Fruit fly (Drosophila melanogaster): Measurements from ENCODE around the gene CG10749.

The CG10749 gene

dm6 chr3L:13017803-13018324 lies 45.6 kb downstream of the CG10749 start, which contains the start of the genes mRpL20 and Icmt (continued):
- TF ChIP-seq CG4282 (GFP tag; optimal IDR thresholded peaks at IDR 0.05) = no peak
- TF ChIP-seq CG4360 (GFP tag; IDR thresholded peaks at IDR 0.05) = peak; percentile 79
- TF ChIP-seq crol (GFP tag; IDR thresholded peaks at IDR 0.05) = peak; percentile 50; the same call in 1 of the 2 replicates
- TF ChIP-seq CG33213 (GFP tag; optimal IDR thresholded peaks at IDR 0.05) = peak; percentile 20
- TF ChIP-seq Dfd (GFP tag; optimal IDR thresholded peaks at IDR 0.05) = no peak
- no peak for TF ChIP-seq CG9876 (GFP tag; optimal IDR thresholded peaks at IDR 0.05)
- no peak for TF ChIP-seq sd (tag; optimal IDR thresholded peaks at IDR 0.05)
- TF ChIP-seq cwo (GFP tag; optimal IDR thresholded peaks at IDR 0.05) = peak; percentile 84
- peak; percentile 79 for TF ChIP-seq unc-4 (GFP tag; IDR thresholded peaks at IDR 0.05; ENCODE audit: partially characterized antibody)
- no peak for TF ChIP-seq Side (GFP tag; optimal IDR thresholded peaks at IDR 0.05)
- peak; percentile 65 for TF ChIP-seq inv (GFP tag; IDR thresholded peaks at IDR 0.05; ENCODE audit: partially characterized antibody)
- peak; percentile 95 for TF ChIP-seq fd3F (GFP tag; optimal IDR thresholded peaks at IDR 0.05)
- TF ChIP-seq stwl (tag; optimal IDR thresholded peaks at IDR 0.05) = peak; percentile 40
- peak; percentile 87 for TF ChIP-seq Chrac-16 (GFP tag; optimal IDR thresholded peaks at IDR 0.05)
- no peak for TF ChIP-seq NC2β (GFP tag; optimal IDR thresholded peaks at IDR 0.05)
- TF ChIP-seq slbo (GFP tag; IDR thresholded peaks at IDR 0.05) = peak; percentile 99
- TF ChIP-seq CG34422 (GFP tag; IDR thresholded peaks at IDR 0.05) = peak; percentile 97
- TF ChIP-seq CG13624 (GFP tag; optimal IDR thresholded peaks at IDR 0.05) = peak; percentile 33
- TF ChIP-seq Blimp-1 (GFP tag; optimal IDR thresholded peaks at IDR 0.05) = peak; percentile 84
- no peak for TF ChIP-seq fd64A (GFP tag; optimal IDR thresholded peaks at IDR 0.05)
- peak; percentile 54 for TF ChIP-seq sqz (GFP tag; optimal IDR thresholded peaks at IDR 0.05)
- TF ChIP-seq CG9817 (tag; optimal IDR thresholded peaks at IDR 0.05) = peak; percentile 96
- TF ChIP-seq sr (GFP tag; IDR thresholded peaks at IDR 0.05) = peak; percentile 76; the same call in 2 of the 3 replicates
- peak; percentile 18 for TF ChIP-seq HLH54F (GFP tag; optimal IDR thresholded peaks at IDR 0.05)
- TF ChIP-seq seq (GFP tag; IDR thresholded peaks at IDR 0.05) = peak; percentile 92
- peak; percentile 86 for TF ChIP-seq CG2875 (GFP tag; optimal IDR thresholded peaks at IDR 0.05)
- TF ChIP-seq Dad (GFP tag; optimal IDR thresholded peaks at IDR 0.05) = no peak
- TF ChIP-seq Dll (GFP tag; IDR thresholded peaks at IDR 0.05; ENCODE audit: partially characterized antibody) = peak; percentile 81
- TF ChIP-seq so (GFP tag; IDR thresholded peaks at IDR 0.05) = peak; percentile 85
- peak; percentile 95 for TF ChIP-seq Gug (GFP tag; IDR thresholded peaks at IDR 0.05)
- TF ChIP-seq CG17912 (GFP tag; optimal IDR thresholded peaks at IDR 0.05) = no peak
- TF ChIP-seq TFAM (GFP tag; optimal IDR thresholded peaks at IDR 0.05) = no peak
- peak; percentile 60 for TF ChIP-seq CG4328 (GFP tag; optimal IDR thresholded peaks at IDR 0.05)
- TF ChIP-seq CG3995 (GFP tag; optimal IDR thresholded peaks at IDR 0.05) = peak; percentile 32
- TF ChIP-seq CG30403 (GFP tag; optimal IDR thresholded peaks at IDR 0.05) = peak; percentile 93
- TF ChIP-seq lbe (GFP tag; optimal IDR thresholded peaks at IDR 0.05) = peak; percentile 82
- peak; percentile 87 for TF ChIP-seq ind (GFP tag; optimal IDR thresholded peaks at IDR 0.05)
- peak; percentile 96 for TF ChIP-seq stc (GFP tag; IDR thresholded peaks at IDR 0.05)
- TF ChIP-seq Bdp1 (GFP tag; optimal IDR thresholded peaks at IDR 0.05) = peak; percentile 49
- peak; percentile 37 for TF ChIP-seq CTCF (GFP tag; optimal IDR thresholded peaks at IDR 0.05)
- TF ChIP-seq Hmr (GFP tag; optimal IDR thresholded peaks at IDR 0.05) = peak; percentile 95
- peak; percentile 93 for TF ChIP-seq wor (GFP tag; IDR thresholded peaks at IDR 0.05)
- peak; percentile 93 for TF ChIP-seq CG8924 (tag; optimal IDR thresholded peaks at IDR 0.05)
- no peak for TF ChIP-seq MESR4 (GFP tag; optimal IDR thresholded peaks at IDR 0.05)
- peak; percentile 52 for TF ChIP-seq CG6654 (GFP tag; optimal IDR thresholded peaks at IDR 0.05)
- no peak for TF ChIP-seq h (optimal IDR thresholded peaks at IDR 0.05)
- TF ChIP-seq HHEX (GFP tag; optimal IDR thresholded peaks at IDR 0.05) = peak; percentile 80
- TF ChIP-seq Pdp1 (GFP tag; optimal IDR thresholded peaks at IDR 0.05) = peak; percentile 71 to 78
- peak; percentile 55 for TF ChIP-seq CG5180 (GFP tag; optimal IDR thresholded peaks at IDR 0.05)
- TF ChIP-seq ab (GFP tag; optimal IDR thresholded peaks at IDR 0.05) = peak; percentile 4
- TF ChIP-seq CG16813 (GFP tag; IDR thresholded peaks at IDR 0.05; ENCODE audit: partially characterized antibody) = peak; percentile 72
